Fruit fly (Drosophila melanogaster): ENCODE measurements around the gene gcm2.

The gcm2 gene

DNA sequence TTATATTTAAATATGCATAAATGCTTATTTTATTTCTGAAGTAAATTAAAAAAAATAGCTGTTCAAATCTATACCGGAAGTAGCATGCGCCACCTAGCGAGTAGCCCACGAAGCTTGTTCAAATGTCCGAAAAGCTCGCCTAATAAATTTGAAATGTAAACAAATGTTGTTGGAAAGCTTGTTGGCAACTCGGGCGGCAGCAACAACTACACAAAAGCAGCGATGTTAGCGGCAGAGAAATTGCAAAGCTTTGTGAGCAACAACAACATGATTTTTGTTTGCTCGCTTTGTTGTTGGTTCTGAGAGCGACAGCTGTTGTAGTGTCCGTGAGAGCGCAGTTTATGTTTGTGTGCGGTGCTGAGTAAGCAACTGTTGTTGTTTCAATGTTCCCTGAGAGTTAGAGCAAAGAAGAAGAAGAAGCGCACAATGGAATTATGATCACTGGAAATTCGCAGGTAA is 40.9 kb upstream of the gcm2 start (continued):
- TF ChIP-seq schlank (tag; optimal IDR thresholded peaks at IDR 0.05) (peak; percentile 99), cato (GFP tag; optimal IDR thresholded peaks at IDR 0.05; ENCODE audit: borderline replicate concordance) (peak; percentile 86), ash1 (GFP tag; optimal IDR thresholded peaks at IDR 0.05) (peak; percentile 99), sima (GFP tag; optimal IDR thresholded peaks at IDR 0.05) (peak; percentile 91), dati (GFP tag; IDR thresholded peaks at IDR 0.05) (peak; percentile 91), Dref (GFP tag; IDR thresholded peaks at IDR 0.05) (peak; percentile 35; the same call in 1 of the 2 replicates), Dip3 (GFP tag; optimal IDR thresholded peaks at IDR 0.05) (peak; percentile 92), CG11560 (tag; IDR thresholded peaks at IDR 0.05) (peak; percentile 25; the same call in 1 of the 3 replicates), CG17912 (GFP tag; optimal IDR thresholded peaks at IDR 0.05) (peak; percentile 100), MTF-1 (GFP tag; optimal IDR thresholded peaks at IDR 0.05; ENCODE audit: borderline replicate concordance) (peak; percentile 100), bigmax (GFP tag; optimal IDR thresholded peaks at IDR 0.05) (peak; percentile 93), CG33557 (GFP tag; optimal IDR thresholded peaks at IDR 0.05) (peak; percentile 81), CG9797 (GFP tag; optimal IDR thresholded peaks at IDR 0.05) (peak; percentile 73), grn (GFP tag; optimal IDR thresholded peaks at IDR 0.05) (peak; percentile 93), E2f1 (GFP tag; IDR thresholded peaks at IDR 0.05) (peak; percentile 95), CG5180 (GFP tag; optimal IDR thresholded peaks at IDR 0.05) (peak; percentile 93), CG12236 (GFP tag; optimal IDR thresholded peaks at IDR 0.05) (peak; percentile 95), Vsx1 (GFP tag; optimal IDR thresholded peaks at IDR 0.05) (peak; percentile 99), CG9932 (GFP tag; IDR thresholded peaks at IDR 0.05) (peak; percentile 85), CG3281 (GFP tag; optimal IDR thresholded peaks at IDR 0.05) (peak; percentile 99), gcm2 (GFP tag; optimal IDR thresholded peaks at IDR 0.05) (peak; percentile 99), pfk (GFP tag; optimal IDR thresholded peaks at IDR 0.05) (peak; percentile 89), E2f2 (GFP tag; IDR thresholded peaks at IDR 0.05) (peak; percentile 87), tna (GFP tag; IDR thresholded peaks at IDR 0.05; ENCODE audit: partially characterized antibody) (no peak), CG9727 (GFP tag; optimal IDR thresholded peaks at IDR 0.05) (peak; percentile 96), hb (GFP tag; IDR thresholded peaks at IDR 0.05; ENCODE audit: partially characterized antibody) (no peak), nmo (GFP tag; optimal IDR thresholded peaks at IDR 0.05) (peak; percentile 90), CG15011 (GFP tag; optimal IDR thresholded peaks at IDR 0.05) (peak; percentile 99), CG3407 (GFP tag; optimal IDR thresholded peaks at IDR 0.05) (peak; percentile 98), CG7357 (GFP tag; IDR thresholded peaks at IDR 0.05) (peak; percentile 67), YL-1 (GFP tag; optimal IDR thresholded peaks at IDR 0.05) (peak; percentile 100), CG9215 (GFP tag; IDR thresholded peaks at IDR 0.05) (peak; percentile 65), zen2 (GFP tag; IDR thresholded peaks at IDR 0.05; ENCODE audit: partially characterized antibody) (no peak), Bteb2 (GFP tag; optimal IDR thresholded peaks at IDR 0.05) (peak; percentile 96), da (GFP tag; optimal IDR thresholded peaks at IDR 0.05) (peak; percentile 92), CG6683 (GFP tag; optimal IDR thresholded peaks at IDR 0.05) (peak; percentile 98), nom (GFP tag; optimal IDR thresholded peaks at IDR 0.05) (peak; percentile 78), Trl (optimal IDR thresholded peaks at IDR 0.05) (peak; percentile 74 to 86), Trl (GFP tag; optimal IDR thresholded peaks at IDR 0.05) (peak; percentile 95), CG3838 (GFP tag; optimal IDR thresholded peaks at IDR 0.05) (peak; percentile 100), CG4730 (GFP tag; IDR thresholded peaks at IDR 0.05) (peak; percentile 87), Sry-δ (GFP tag; optimal IDR thresholded peaks at IDR 0.05) (peak; percentile 62), fd64A (GFP tag; optimal IDR thresholded peaks at IDR 0.05) (peak; percentile 100), Chrac-16 (GFP tag; optimal IDR thresholded peaks at IDR 0.05) (peak; percentile 81), CG31388 (GFP tag; optimal IDR thresholded peaks at IDR 0.05) (peak; percentile 81), CG7839 (tag; optimal IDR thresholded peaks at IDR 0.05) (peak; percentile 96), CG1233 (GFP tag; optimal IDR thresholded peaks at IDR 0.05) (peak; percentile 99), CG10267 (tag; optimal IDR thresholded peaks at IDR 0.05) (peak; percentile 91), Blimp-1 (GFP tag; optimal IDR thresholded peaks at IDR 0.05) (peak; percentile 95), CG13775 (GFP tag; optimal IDR thresholded peaks at IDR 0.05) (peak; percentile 96)

Measured in whole organism, embryonic.